Fruit fly (Drosophila melanogaster): ENCODE measurements around the gene CG18731.

The CG18731 gene

dm6 chr3R:29716782-29717317 lies 8.0 kb upstream of the CG18731 start, which contains the start of gene Obp99b (continued):
- peak; percentile 73 for TF ChIP-seq Camta (GFP tag; optimal IDR thresholded peaks at IDR 0.05)
- 0 out of 2 replicates have a peak, but pooled peaks have one; percentile 25 for TF ChIP-seq danr (GFP tag; IDR thresholded peaks at IDR 0.05)
- TF ChIP-seq HLH4C (GFP tag; IDR thresholded peaks at IDR 0.05; ENCODE audit: partially characterized antibody), result no peak
- peak in 1 of 2 experiments; percentile 17 for TF ChIP-seq crp (GFP tag; optimal IDR thresholded peaks at IDR 0.05)
- TF ChIP-seq bcd (GFP tag; optimal IDR thresholded peaks at IDR 0.05), result peak; percentile 79
- TF ChIP-seq Eip74EF (GFP tag; optimal IDR thresholded peaks at IDR 0.05), result no peak
- peak; percentile 87 for TF ChIP-seq CG10431 (GFP tag; optimal IDR thresholded peaks at IDR 0.05)
- TF ChIP-seq stc (GFP tag; IDR thresholded peaks at IDR 0.05), result peak; percentile 77
- peak; percentile 46 for TF ChIP-seq CG10267 (tag; optimal IDR thresholded peaks at IDR 0.05)
- TF ChIP-seq salm (tag; optimal IDR thresholded peaks at IDR 0.05), result peak; percentile 10
- TF ChIP-seq otp (GFP tag; IDR thresholded peaks at IDR 0.05), result peak; percentile 89
- no peak for TF ChIP-seq CG6683 (GFP tag; optimal IDR thresholded peaks at IDR 0.05)
- TF ChIP-seq ham (GFP tag; IDR thresholded peaks at IDR 0.05), result no peak; the same call in 1 of the 2 replicates
- peak in 1 of 3 experiments; percentile 23 for TF ChIP-seq lola (GFP tag; optimal IDR thresholded peaks at IDR 0.05)
- peak; percentile 77 for TF ChIP-seq Atf-2 (GFP tag; optimal IDR thresholded peaks at IDR 0.05)
- peak; percentile 55 for TF ChIP-seq Spps (tag; optimal IDR thresholded peaks at IDR 0.05)
- TF ChIP-seq CG1233 (GFP tag; optimal IDR thresholded peaks at IDR 0.05), result peak; percentile 82
- no peak for TF ChIP-seq hkb (optimal IDR thresholded peaks at IDR 0.05)
- peak; percentile 78 for TF ChIP-seq hkb (GFP tag; IDR thresholded peaks at IDR 0.05)
- no peak for TF ChIP-seq Gsc (GFP tag; IDR thresholded peaks at IDR 0.05)
- TF ChIP-seq CG7745 (tag; optimal IDR thresholded peaks at IDR 0.05), result peak; percentile 49
- TF ChIP-seq ap (GFP tag; IDR thresholded peaks at IDR 0.05), result peak; percentile 74
- TF ChIP-seq HLH54F (GFP tag; optimal IDR thresholded peaks at IDR 0.05), result peak; percentile 14
- no peak for TF ChIP-seq kay (GFP tag; optimal IDR thresholded peaks at IDR 0.05)
- TF ChIP-seq CG7839 (tag; optimal IDR thresholded peaks at IDR 0.05), result peak; percentile 74
- TF ChIP-seq CG16813 (GFP tag; IDR thresholded peaks at IDR 0.05; ENCODE audit: partially characterized antibody), result no peak
- TF ChIP-seq ac (GFP tag; optimal IDR thresholded peaks at IDR 0.05), result peak; percentile 83
- TF ChIP-seq fd96Cb (tag; optimal IDR thresholded peaks at IDR 0.05), result peak; percentile 47
- TF ChIP-seq maf-S (GFP tag; optimal IDR thresholded peaks at IDR 0.05), result peak; percentile 47
- TF ChIP-seq hbn (GFP tag; IDR thresholded peaks at IDR 0.05; ENCODE audit: partially characterized antibody), result no peak
- peak; percentile 76 for TF ChIP-seq Drgx (GFP tag; IDR thresholded peaks at IDR 0.05)
- TF ChIP-seq dati (GFP tag; IDR thresholded peaks at IDR 0.05), result peak; percentile 59
- TF ChIP-seq tup (GFP tag; optimal IDR thresholded peaks at IDR 0.05), result peak; percentile 33
- TF ChIP-seq TFAM (GFP tag; optimal IDR thresholded peaks at IDR 0.05), result peak; percentile 51
- peak; percentile 96 for TF ChIP-seq CG11456 (GFP tag; IDR thresholded peaks at IDR 0.05)
- peak; percentile 69 for TF ChIP-seq disco-r (GFP tag; optimal IDR thresholded peaks at IDR 0.05)
- no peak for TF ChIP-seq Opbp (GFP tag; IDR thresholded peaks at IDR 0.05; ENCODE audit: partially characterized antibody)
- TF ChIP-seq ttk (GFP tag; IDR thresholded peaks at IDR 0.05), result peak; percentile 64
- TF ChIP-seq kni (GFP tag; optimal IDR thresholded peaks at IDR 0.05), result peak; percentile 52
- TF ChIP-seq CG32767 (GFP tag; IDR thresholded peaks at IDR 0.05), result no peak; the same call in 1 of the 2 replicates
- peak; percentile 91 for TF ChIP-seq CG32532 (GFP tag; IDR thresholded peaks at IDR 0.05)
- peak; percentile 60 for TF ChIP-seq trh (GFP tag; optimal IDR thresholded peaks at IDR 0.05)
- peak; percentile 92 for TF ChIP-seq onecut (GFP tag; IDR thresholded peaks at IDR 0.05)
- peak; percentile 23 for TF ChIP-seq crc (GFP tag; optimal IDR thresholded peaks at IDR 0.05)
- no peak for TF ChIP-seq Scr (GFP tag; IDR thresholded peaks at IDR 0.05; ENCODE audit: partially characterized antibody)
- peak; percentile 68; the same call in 2 of the 3 replicates for TF ChIP-seq CG6175 (GFP tag; IDR thresholded peaks at IDR 0.05)
- peak; percentile 53 for TF ChIP-seq twi (tag; optimal IDR thresholded peaks at IDR 0.05)
- TF ChIP-seq Dll (GFP tag; IDR thresholded peaks at IDR 0.05; ENCODE audit: partially characterized antibody), result no peak
- peak; percentile 22 for TF ChIP-seq CG7928 (GFP tag; optimal IDR thresholded peaks at IDR 0.05)

Data from whole organism, embryonic.